Worm (Caenorhabditis elegans) whole organism, L4 larva: ENCODE results near the gene cwf-19L2.

Source experiments
- D1046.2 ChIP-seq: fragments of 200-800 bp; sonication (Bioruptor generic); IDR thresholded peaks from 2 replicates; pipeline ENCODE4 v1.3.6; 2022; ENCODE audit warnings: missing genetic modification characterization, missing compliant biosample characterization
- F10B5.3 ChIP-seq: sonication (generic microtip); optimal IDR thresholded peaks from 2 replicates; lab custom pipeline; 2016; ENCODE audit warnings: mild to moderate bottlenecking, missing genetic modification characterization, missing compliant biosample characterization
- F44E2.7 ChIP-seq: fragments of 200-800 bp; sonication (Bioruptor generic); IDR thresholded peaks from 2 replicates; pipeline ENCODE4 v2.1.2; 2022; ENCODE audit warnings: missing genetic modification characterization, missing compliant biosample characterization
- T20F7.1 ChIP-seq: fragments of 200-800 bp; sonication (Bioruptor generic); optimal IDR thresholded peaks from 2 replicates; lab custom pipeline; 2018; ENCODE audit warnings: mild to moderate bottlenecking, missing genetic modification characterization, missing compliant biosample characterization
- Y48G9A.11 ChIP-seq: fragments of 200-800 bp; sonication (Bioruptor generic); IDR thresholded peaks from 2 replicates; pipeline ENCODE4 v1.3.6; 2022; ENCODE audit warnings: missing genetic modification reagents, missing genetic modification characterization, missing compliant biosample characterization
- aly-2 ChIP-seq: sonication (generic microtip); optimal IDR thresholded peaks from 2 replicates; lab custom pipeline; 2018; ENCODE audit warnings: missing biosample characterization, missing genetic modification characterization
- ama-1 ChIP-seq: fragments of 150-350 bp; optimal IDR thresholded peaks from 2 replicates; lab custom pipeline; 2014; ENCODE audit warnings: inconsistent platforms, mixed read lengths
- arid-1 ChIP-seq: fragments of 200-800 bp; sonication (Bioruptor generic); conservative IDR thresholded peaks from 2 replicates; pipeline ENCODE4 v1.3.6; 2022; ENCODE audit warnings: missing genetic modification reagents, missing genetic modification characterization, missing compliant biosample characterization
- ceh-32 ChIP-seq: sonication (generic microtip); optimal IDR thresholded peaks from 2 replicates; lab custom pipeline; 2016; ENCODE audit warnings: mild to moderate bottlenecking, missing genetic modification characterization, missing compliant biosample characterization; ENCODE audit not compliant: poor library complexity
- ceh-62 ChIP-seq: sonication (generic microtip); optimal IDR thresholded peaks from 2 replicates; lab custom pipeline; 2017; ENCODE audit warnings: missing biosample characterization, missing genetic modification characterization
- ces-1 ChIP-seq: fragments of 150-350 bp; sonication (generic microtip); optimal IDR thresholded peaks from 4 replicates; lab custom pipeline; 2014; ENCODE audit warnings: missing biosample characterization, missing genetic modification reagents, missing genetic modification characterization
- daf-12 ChIP-seq: fragments of 150-350 bp; optimal IDR thresholded peaks from 2 replicates; lab custom pipeline; 2014; ENCODE audit warnings: missing biosample characterization, missing genetic modification reagents, missing genetic modification characterization
- daf-19 ChIP-seq: fragments of 200-800 bp; sonication (Bioruptor generic); conservative IDR thresholded peaks from 2 replicates; pipeline ENCODE4 v1.3.6; 2022; ENCODE audit warnings: missing genetic modification characterization, missing compliant biosample characterization
- dmd-8 ChIP-seq: fragments of 200-800 bp; sonication (Bioruptor generic); IDR thresholded peaks from 2 replicates; pipeline ENCODE4 v1.3.6; 2022; ENCODE audit warnings: missing genetic modification characterization, missing compliant biosample characterization
- dmd-9 ChIP-seq: fragments of 200-800 bp; sonication (Bioruptor generic); IDR thresholded peaks from 2 replicates; pipeline ENCODE4 v1.3.6; 2022; ENCODE audit warnings: missing genetic modification reagents, missing genetic modification characterization, missing compliant biosample characterization
- dve-1 ChIP-seq: sonication (generic microtip); optimal IDR thresholded peaks from 2 replicates; lab custom pipeline; 2017; ENCODE audit warnings: antibody characterized with exemption, mild to moderate bottlenecking, missing genetic modification characterization, missing compliant biosample characterization; ENCODE audit not compliant: insufficient read depth
- egl-43 ChIP-seq: fragments of 200-800 bp; sonication (Bioruptor generic); IDR thresholded peaks from 2 replicates; pipeline ENCODE4 v1.3.6; 2022; ENCODE audit warnings: missing genetic modification reagents, missing genetic modification characterization, missing compliant biosample characterization
- gei-8 ChIP-seq: fragments of 200-800 bp; sonication (Bioruptor generic); optimal IDR thresholded peaks from 2 replicates; lab custom pipeline; 2018; ENCODE audit warnings: mild to moderate bottlenecking, missing genetic modification characterization, missing compliant biosample characterization
- hlh-11 ChIP-seq: fragments of 200-800 bp; sonication (Bioruptor generic); optimal IDR thresholded peaks from 2 replicates; lab custom pipeline; 2018; ENCODE audit warnings: mild to moderate bottlenecking, missing genetic modification characterization, missing compliant biosample characterization
- hmg-1.1 ChIP-seq: fragments of 200-800 bp; sonication (Bioruptor generic); IDR thresholded peaks from 2 replicates; pipeline ENCODE4 v1.3.6; 2022; ENCODE audit warnings: missing genetic modification reagents, missing genetic modification characterization, missing compliant biosample characterization
- lim-7 ChIP-seq: fragments of 200-800 bp; sonication (Bioruptor generic); IDR thresholded peaks from 2 replicates; pipeline ENCODE4 v1.3.6; 2022; ENCODE audit warnings: missing genetic modification characterization, missing compliant biosample characterization
- lin-13 ChIP-seq: fragments of 150-350 bp; optimal IDR thresholded peaks from 2 replicates; lab custom pipeline; 2014; ENCODE audit warnings: missing biosample characterization, missing genetic modification reagents, missing genetic modification characterization
- lin-15B ChIP-seq: fragments of 150-350 bp; sonication (generic microtip); optimal IDR thresholded peaks from 3 replicates; lab custom pipeline; 2014; ENCODE audit warnings: missing biosample characterization, missing genetic modification characterization
- lin-29 ChIP-seq: fragments of 200-800 bp; sonication (Bioruptor generic); IDR thresholded peaks from 2 replicates; pipeline ENCODE4 v1.3.6; 2022; ENCODE audit warnings: missing genetic modification reagents, missing genetic modification characterization, missing compliant biosample characterization
- lin-39 ChIP-seq: fragments of 150-350 bp; optimal IDR thresholded peaks from 2 replicates; lab custom pipeline; 2014; ENCODE audit warnings: missing biosample characterization, missing genetic modification reagents, missing genetic modification characterization
- lir-3 ChIP-seq: sonication (generic microtip); optimal IDR thresholded peaks from 2 replicates; lab custom pipeline; 2016; ENCODE audit warnings: mild to moderate bottlenecking, missing genetic modification characterization, missing compliant biosample characterization
- mep-1 ChIP-seq: fragments of 150-350 bp; sonication (generic microtip); optimal IDR thresholded peaks from 3 replicates; lab custom pipeline; 2014; ENCODE audit warnings: missing biosample characterization, missing genetic modification characterization
- mes-2 ChIP-seq: sonication (generic microtip); optimal IDR thresholded peaks from 2 replicates; lab custom pipeline; 2016; ENCODE audit warnings: missing genotype, mild to moderate bottlenecking, missing genetic modification characterization, missing compliant biosample characterization; ENCODE audit not compliant: poor library complexity, severe bottlenecking
- mxl-2 ChIP-seq: fragments of 200-800 bp; sonication (Bioruptor generic); conservative IDR thresholded peaks from 2 replicates; pipeline ENCODE4 v1.3.6; 2022; ENCODE audit warnings: missing genetic modification reagents, missing genetic modification characterization, missing compliant biosample characterization
- mxl-3 ChIP-seq: fragments of 200-800 bp; sonication (Bioruptor generic); optimal IDR thresholded peaks from 2 replicates; lab custom pipeline; 2018; ENCODE audit warnings: mild to moderate bottlenecking, missing genetic modification characterization, missing compliant biosample characterization
- nhr-102 ChIP-seq: sonication (generic microtip); optimal IDR thresholded peaks from 2 replicates; lab custom pipeline; 2016; ENCODE audit warnings: mild to moderate bottlenecking, missing genetic modification characterization, moderate library complexity, missing compliant biosample characterization
- nhr-11 ChIP-seq: fragments of 150-350 bp; optimal IDR thresholded peaks from 2 replicates; lab custom pipeline; 2014; ENCODE audit warnings: missing biosample characterization, missing genetic modification characterization
- nhr-111 ChIP-seq: fragments of 200-800 bp; sonication (Bioruptor generic); optimal IDR thresholded peaks from 2 replicates; lab custom pipeline; 2018; ENCODE audit warnings: mild to moderate bottlenecking, missing genetic modification characterization, missing compliant biosample characterization
- nhr-25 ChIP-seq: sonication (generic microtip); optimal IDR thresholded peaks from 2 replicates; lab custom pipeline; 2017; ENCODE audit warnings: missing genetic modification characterization, mild to moderate bottlenecking, missing compliant biosample characterization, antibody characterized with exemption, moderate library complexity, borderline replicate concordance; ENCODE audit not compliant: insufficient read depth
- nhr-41 ChIP-seq: fragments of 200-800 bp; sonication (Bioruptor generic); IDR thresholded peaks from 2 replicates; pipeline ENCODE4 v1.3.6; 2022; ENCODE audit warnings: missing genetic modification reagents, missing genetic modification characterization, missing compliant biosample characterization
- nhr-42 ChIP-seq: fragments of 200-800 bp; sonication (Bioruptor generic); IDR thresholded peaks from 2 replicates; pipeline ENCODE4 v1.3.6; 2022; ENCODE audit warnings: missing genetic modification characterization, missing compliant biosample characterization
- nhr-48 ChIP-seq: sonication (generic microtip); optimal IDR thresholded peaks from 2 replicates; lab custom pipeline; 2016; ENCODE audit warnings: mild to moderate bottlenecking, missing genetic modification characterization, missing compliant biosample characterization
- nhr-6 ChIP-seq: fragments of 150-350 bp; optimal IDR thresholded peaks from 2 replicates; lab custom pipeline; 2014; ENCODE audit warnings: missing biosample characterization, missing genetic modification characterization
- pha-4 ChIP-seq, 2 experiments: fragments of 150-350 bp in 1 of 2; fragments of 200-800 bp in 1 of 2; sonication (Bioruptor generic) in 1 of 2; IDR thresholded peaks in 1 of 2; optimal IDR thresholded peaks in 1 of 2; 2 replicates each; pipeline versions ENCODE4 v1.3.6 to Lab custom; 2014 to 2022; ENCODE audit warnings: missing genetic modification characterization in 2 of 2, missing genetic modification reagents in 2 of 2, missing biosample characterization in 1 of 2, missing compliant biosample characterization in 1 of 2
- php-3 ChIP-seq: fragments of 200-800 bp; sonication (Bioruptor generic); IDR thresholded peaks from 2 replicates; pipeline ENCODE4 v1.3.6; 2022; ENCODE audit warnings: missing genetic modification reagents, missing genetic modification characterization, missing compliant biosample characterization
- pqm-1 ChIP-seq: sonication (generic microtip); optimal IDR thresholded peaks from 2 replicates; lab custom pipeline; 2017; ENCODE audit warnings: missing biosample characterization, missing genetic modification characterization
- rbr-2 ChIP-seq: sonication (generic microtip); optimal IDR thresholded peaks from 2 replicates; lab custom pipeline; 2016; ENCODE audit warnings: missing genotype, missing genetic modification characterization, missing compliant biosample characterization
- saeg-2 ChIP-seq: fragments of 200-800 bp; sonication (Bioruptor generic); IDR thresholded peaks from 2 replicates; pipeline ENCODE4 v1.3.6; 2022; ENCODE audit warnings: missing genetic modification reagents, missing genetic modification characterization, missing compliant biosample characterization
- set-16 ChIP-seq: fragments of 200-800 bp; sonication (Bioruptor generic); IDR thresholded peaks from 2 replicates; pipeline ENCODE4 v1.3.6; 2022; ENCODE audit warnings: missing genetic modification reagents, missing genetic modification characterization, missing compliant biosample characterization
- snpc-1.2 ChIP-seq: fragments of 200-800 bp; sonication (Bioruptor generic); IDR thresholded peaks from 2 replicates; pipeline ENCODE4 v1.3.6; 2022; ENCODE audit warnings: missing genetic modification reagents, missing genetic modification characterization, missing compliant biosample characterization
- snpc-4 ChIP-seq: fragments of 150-350 bp; optimal IDR thresholded peaks from 2 replicates; lab custom pipeline; 2014; ENCODE audit warnings: missing biosample characterization, missing genetic modification characterization
- vab-7 ChIP-seq: fragments of 200-800 bp; sonication (Bioruptor generic); IDR thresholded peaks from 2 replicates; pipeline ENCODE4 v1.3.6; 2022; ENCODE audit warnings: missing genetic modification reagents, missing genetic modification characterization, missing compliant biosample characterization
- zfp-3 ChIP-seq: fragments of 200-800 bp; sonication (Bioruptor generic); conservative IDR thresholded peaks from 2 replicates; pipeline ENCODE4 v1.3.6; 2022; ENCODE audit warnings: missing genetic modification reagents, missing genetic modification characterization, missing compliant biosample characterization
- zip-2 ChIP-seq: fragments of 150-350 bp; optimal IDR thresholded peaks from 2 replicates; lab custom pipeline; 2014; ENCODE audit warnings: missing biosample characterization, missing genetic modification characterization
- ztf-7 ChIP-seq: fragments of 150-350 bp; optimal IDR thresholded peaks from 2 replicates; lab custom pipeline; 2014; ENCODE audit warnings: missing biosample characterization, missing genetic modification characterization

cwf-19L2 gene

ce11 chrIII:7278491-7278890, 14.9 kb upstream of the cwf-19L2 start (continued):
- peak; percentile 83 for TF ChIP-seq nhr-102 (tag; lab: Kevin White, UChicago)
- TF ChIP-seq nhr-11 (tag; lab: Kevin White, UChicago): peak; percentile 72
- no peak for TF ChIP-seq ceh-32 (tag; lab: Kevin White, UChicago)
- no peak for TF ChIP-seq lin-39 (tag; lab: Kevin White, UChicago)
- TF ChIP-seq php-3 (GFP tag; lab: Robert Waterston, UW): peak; percentile 70
- no peak for TF ChIP-seq mxl-2 (GFP tag; lab: Robert Waterston, UW)
- no peak for TF ChIP-seq arid-1 (GFP tag; lab: Robert Waterston, UW)
- TF ChIP-seq Y48G9A.11 (GFP tag; lab: Robert Waterston, UW): no peak
- peak; percentile 59 for TF ChIP-seq nhr-48 (tag; lab: Kevin White, UChicago)
- TF ChIP-seq F10B5.3: no peak
- TF ChIP-seq lin-13 (GFP tag; lab: Kevin White, UChicago): peak; percentile 56
- TF ChIP-seq egl-43 (GFP tag; lab: Robert Waterston, UW): no peak; the same call in 1 of the 2 replicates
- TF ChIP-seq mep-1 (tag; lab: Kevin White, UChicago): peak; percentile 83
- peak; percentile 59 for TF ChIP-seq mes-2 (tag; lab: Kevin White, UChicago)
- peak; percentile 16 for TF ChIP-seq mxl-3
- TF ChIP-seq lim-7 (GFP tag; lab: Robert Waterston, UW): peak; percentile 62
- TF ChIP-seq ama-1: no peak
- peak; percentile 57; the same call in 1 of the 2 replicates for TF ChIP-seq zfp-3
- TF ChIP-seq hmg-1.1 (GFP tag; lab: Robert Waterston, UW): peak; percentile 75
- TF ChIP-seq dmd-8 (GFP tag; lab: Robert Waterston, UW): no peak
- TF ChIP-seq rbr-2 (tag; lab: Kevin White, UChicago): peak; percentile 66
- TF ChIP-seq set-16: no peak
- TF ChIP-seq D1046.2 (GFP tag; lab: Robert Waterston, UW): peak; percentile 45; the same call in 1 of the 2 replicates
- TF ChIP-seq nhr-111 (GFP tag; lab: Kevin White, UChicago): no peak
- peak; percentile 81 for TF ChIP-seq nhr-42
- no peak for TF ChIP-seq lin-29 (GFP tag; lab: Robert Waterston, UW)
- no peak for TF ChIP-seq daf-12
- peak; percentile 26 for TF ChIP-seq pqm-1 (tag; lab: Kevin White, UChicago)
- TF ChIP-seq ces-1 (GFP tag; lab: Kevin White, UChicago): no peak
- peak; percentile 96 for TF ChIP-seq dve-1
- peak; percentile 87 for TF ChIP-seq T20F7.1 (GFP tag; lab: Kevin White, UChicago)
- TF ChIP-seq daf-19 (GFP tag; lab: Robert Waterston, UW): 0 out of 2 replicates have a peak, but pooled peaks have one; percentile 48
- peak; percentile 89 for TF ChIP-seq zip-2 (tag; lab: Kevin White, UChicago)
- TF ChIP-seq snpc-4: peak; percentile 96
- peak; percentile 56; the same call in 1 of the 2 replicates for TF ChIP-seq nhr-41 (GFP tag; lab: Robert Waterston, UW)
- no peak for TF ChIP-seq nhr-6 (tag; lab: Kevin White, UChicago)
- no peak for TF ChIP-seq nhr-25 (tag; lab: Kevin White, UChicago)
- no peak for TF ChIP-seq F44E2.7 (GFP tag; lab: Robert Waterston, UW)
- no peak for TF ChIP-seq ceh-62 (tag; lab: Kevin White, UChicago)
- TF ChIP-seq ztf-7 (tag; lab: Kevin White, UChicago): peak; percentile 89
- TF ChIP-seq vab-7 (GFP tag; lab: Robert Waterston, UW): peak; percentile 63
- TF ChIP-seq gei-8: peak; percentile 37
- no peak for TF ChIP-seq saeg-2 (GFP tag; lab: Robert Waterston, UW)
- peak; percentile 61 for TF ChIP-seq hlh-11 (tag; lab: Kevin White, UChicago)
- no peak for TF ChIP-seq pha-4 (GFP tag; IDR thresholded peaks at IDR 0.05; lab: Robert Waterston, UW)
- TF ChIP-seq pha-4 (tag; optimal IDR thresholded peaks at IDR 0.05; lab: Kevin White, UChicago): no peak
- peak; percentile 67; the same call in 1 of the 2 replicates for TF ChIP-seq dmd-9 (GFP tag; lab: Robert Waterston, UW)
- no peak for TF ChIP-seq lin-15B (tag; lab: Kevin White, UChicago)
- 0 out of 2 replicates have a peak, but pooled peaks have one; percentile 30 for TF ChIP-seq snpc-1.2 (GFP tag; lab: Robert Waterston, UW)
- TF ChIP-seq aly-2: no peak
- TF ChIP-seq lir-3 (tag; lab: Kevin White, UChicago): peak; percentile 4
